Worm (Caenorhabditis elegans): ENCODE data around the gene ent-5.

Gene ent-5

ce11 chrX:4662293-4662825 is 13.4 kb upstream of the ent-5 start:
- no peak for TF ChIP-seq him-1 (tag; optimal IDR thresholded peaks at IDR 0.05)
- no peak for TF ChIP-seq dao-5 (tag; optimal IDR thresholded peaks at IDR 0.05)
- no peak for TF ChIP-seq W03F9.2 (tag; optimal IDR thresholded peaks at IDR 0.05)

DNA sequence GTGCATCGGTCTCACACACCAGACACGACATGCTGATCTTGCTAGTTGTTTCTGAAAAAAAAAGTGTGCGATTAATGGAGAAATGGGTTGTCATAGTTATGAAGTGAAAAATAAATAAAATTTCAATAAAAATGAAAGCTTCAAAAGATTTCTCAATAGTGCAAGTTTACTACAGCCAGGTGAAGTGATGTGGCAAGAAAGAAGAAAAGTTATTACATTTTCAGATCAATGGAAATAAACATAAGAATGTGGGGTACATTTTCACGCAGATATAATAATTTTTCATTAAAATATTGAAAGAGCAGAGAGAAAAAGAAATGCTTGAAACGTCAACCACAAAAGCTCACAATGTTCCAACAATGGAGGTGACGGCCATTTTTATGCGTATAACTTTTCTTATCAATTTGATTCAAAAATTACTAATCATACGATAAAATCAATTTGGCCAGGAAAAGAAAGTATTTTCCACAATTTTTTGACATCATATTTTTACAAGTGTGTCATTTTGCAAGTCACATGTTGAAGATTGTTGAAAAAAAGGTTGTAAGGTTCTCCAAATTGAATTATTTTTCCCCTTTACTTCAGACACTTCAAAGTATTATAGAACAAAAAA is 11.4 kb upstream of the ent-5 start, which contains the start of gene nhr-45:
TSS of gene nhr-45 (minus strand) at position 51 of the 613 bp plus-strand sequence.
- TF ChIP-seq dao-5 (tag; optimal IDR thresholded peaks at IDR 0.05) (no peak), W03F9.2 (tag; optimal IDR thresholded peaks at IDR 0.05) (no peak)

- TF ChIP-seq W03F9.2 (tag; optimal IDR thresholded peaks at IDR 0.05) (no peak), him-1 (tag; optimal IDR thresholded peaks at IDR 0.05) (no peak), dao-5 (tag; optimal IDR thresholded peaks at IDR 0.05) (no peak)
Observed at ce11 chrX:4658706-4659105, 9.7 kb upstream of the ent-5 start.

- TF ChIP-seq W03F9.2 (tag; optimal IDR thresholded peaks at IDR 0.05) (no peak), dao-5 (tag; optimal IDR thresholded peaks at IDR 0.05) (no peak), him-1 (tag; optimal IDR thresholded peaks at IDR 0.05) (no peak)
Observed at ce11 chrX:4658303-4658702, 9.3 kb upstream of the ent-5 start.

ce11 chrX:4657577-4657976 is 8.6 kb upstream of the ent-5 start:
- TF ChIP-seq W03F9.2 (tag; optimal IDR thresholded peaks at IDR 0.05): no peak
- no peak for TF ChIP-seq him-1 (tag; optimal IDR thresholded peaks at IDR 0.05)
- TF ChIP-seq dao-5 (tag; optimal IDR thresholded peaks at IDR 0.05): no peak

DNA sequence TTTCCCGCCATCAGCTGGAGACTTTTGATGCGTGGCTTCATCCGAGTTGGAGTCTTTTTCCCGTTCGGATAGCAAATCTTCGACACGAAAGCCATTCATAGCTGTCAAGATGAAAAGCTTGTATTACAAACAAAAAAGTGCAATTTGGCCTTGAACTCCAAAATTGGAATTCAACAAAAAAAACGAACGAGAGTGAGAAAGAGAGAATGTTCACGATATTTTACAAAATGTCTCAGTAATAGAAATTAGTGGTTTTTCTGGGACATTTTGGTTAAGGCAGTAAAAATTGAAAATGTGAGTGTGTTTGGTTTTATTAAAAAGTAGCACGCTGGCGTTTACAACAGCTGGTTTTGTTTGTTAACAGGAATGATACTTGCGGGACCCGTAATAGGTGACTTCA is 5.1 kb upstream of the ent-5 start, which contains the start of gene ceh-1:
TSS of gene ceh-1 (minus strand) at position 101 of the 400 bp plus-strand sequence.
- no peak for TF ChIP-seq him-1 (tag; optimal IDR thresholded peaks at IDR 0.05)
- no peak for TF ChIP-seq dao-5 (tag; optimal IDR thresholded peaks at IDR 0.05)
- TF ChIP-seq W03F9.2 (tag; optimal IDR thresholded peaks at IDR 0.05): no peak

DNA sequence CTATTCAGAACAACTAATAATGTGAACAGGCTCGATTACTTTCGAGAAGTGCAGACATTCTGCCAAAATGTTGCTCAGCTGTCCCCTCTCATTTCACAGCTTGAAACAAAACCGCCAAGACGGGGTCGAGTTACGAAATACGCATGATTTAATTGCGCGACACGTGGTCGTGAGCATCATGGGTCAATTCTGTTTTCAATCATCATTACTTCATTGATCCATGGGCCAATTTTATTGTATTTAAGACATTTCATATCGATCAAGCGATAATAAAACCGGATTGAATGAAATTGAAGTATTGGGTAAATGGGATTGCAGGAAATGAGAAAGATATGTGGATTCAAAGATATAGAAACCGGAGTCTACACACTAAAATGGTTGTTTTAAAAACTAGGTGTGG is 4.0 kb upstream of the ent-5 start:
- no peak for TF ChIP-seq dao-5 (tag; optimal IDR thresholded peaks at IDR 0.05)
- TF ChIP-seq him-1 (tag; optimal IDR thresholded peaks at IDR 0.05): no peak
- TF ChIP-seq W03F9.2 (tag; optimal IDR thresholded peaks at IDR 0.05): no peak

- TF ChIP-seq dao-5 (tag; optimal IDR thresholded peaks at IDR 0.05): no peak
- no peak for TF ChIP-seq W03F9.2 (tag; optimal IDR thresholded peaks at IDR 0.05)
- no peak for TF ChIP-seq him-1 (tag; optimal IDR thresholded peaks at IDR 0.05)
Observed at ce11 chrX:4651428-4651827, 2.4 kb upstream of the ent-5 start.

- TF ChIP-seq dao-5 (tag; optimal IDR thresholded peaks at IDR 0.05) (no peak), him-1 (tag; optimal IDR thresholded peaks at IDR 0.05) (no peak), W03F9.2 (tag; optimal IDR thresholded peaks at IDR 0.05) (no peak)
Observed at ce11 chrX:4647104-4647503, 1.9 kb downstream of the ent-5 start, which contains the start of gene C46C11.4. TSS of gene C46C11.4 (minus strand) at chrX:4647204.

DNA sequence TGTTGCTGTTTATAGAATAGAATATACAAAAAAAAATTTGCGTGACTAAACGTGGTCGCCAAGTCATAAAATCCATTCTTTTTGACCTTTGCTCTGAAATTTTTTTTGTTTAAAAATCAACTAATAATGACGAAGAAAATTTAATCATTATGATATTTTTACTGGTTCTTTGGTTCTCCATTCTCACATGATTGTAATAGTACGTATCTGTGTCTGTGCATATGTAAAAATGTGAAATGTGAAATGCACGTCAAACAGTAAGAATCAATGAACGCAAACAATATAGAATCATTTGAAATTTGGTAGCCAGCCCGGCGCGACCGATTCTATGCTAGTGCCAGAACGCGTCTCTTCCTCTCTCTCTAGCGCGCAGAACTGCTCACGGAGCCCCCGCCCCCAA is 12.2 kb downstream of the ent-5 start, which contains the start of gene hosl-1:
TSS of gene hosl-1 (plus strand) at position 301 of the 400 bp plus-strand sequence.
- TF ChIP-seq him-1 (tag; optimal IDR thresholded peaks at IDR 0.05) (no peak), W03F9.2 (tag; optimal IDR thresholded peaks at IDR 0.05) (no peak), dao-5 (tag; optimal IDR thresholded peaks at IDR 0.05) (no peak)

- TF ChIP-seq him-1 (tag; optimal IDR thresholded peaks at IDR 0.05) (no peak), dao-5 (tag; optimal IDR thresholded peaks at IDR 0.05) (no peak), W03F9.2 (tag; optimal IDR thresholded peaks at IDR 0.05) (no peak)
Observed at ce11 chrX:4636143-4636542, 12.9 kb downstream of the ent-5 start.

DNA sequence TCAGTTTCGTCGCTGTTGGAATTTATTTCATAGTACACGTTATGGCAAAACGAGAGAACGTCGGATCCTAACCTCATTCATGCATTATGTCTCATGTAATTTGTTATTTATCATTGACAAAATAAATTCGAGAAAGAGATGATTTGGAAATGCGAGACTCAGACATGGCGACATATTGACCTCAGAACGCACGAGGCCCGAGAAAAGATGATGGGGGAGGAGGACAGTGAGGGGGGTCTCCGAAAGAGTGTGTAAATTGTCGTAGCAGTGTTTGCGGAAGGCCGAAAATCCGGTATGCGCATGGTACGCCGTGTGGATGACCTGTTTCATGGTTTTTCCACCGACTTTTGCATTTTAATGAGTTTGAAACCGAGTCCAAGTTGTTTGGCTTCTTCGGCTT is 13.4 kb downstream of the ent-5 start:
- no peak for TF ChIP-seq W03F9.2 (tag; optimal IDR thresholded peaks at IDR 0.05)

DNA sequence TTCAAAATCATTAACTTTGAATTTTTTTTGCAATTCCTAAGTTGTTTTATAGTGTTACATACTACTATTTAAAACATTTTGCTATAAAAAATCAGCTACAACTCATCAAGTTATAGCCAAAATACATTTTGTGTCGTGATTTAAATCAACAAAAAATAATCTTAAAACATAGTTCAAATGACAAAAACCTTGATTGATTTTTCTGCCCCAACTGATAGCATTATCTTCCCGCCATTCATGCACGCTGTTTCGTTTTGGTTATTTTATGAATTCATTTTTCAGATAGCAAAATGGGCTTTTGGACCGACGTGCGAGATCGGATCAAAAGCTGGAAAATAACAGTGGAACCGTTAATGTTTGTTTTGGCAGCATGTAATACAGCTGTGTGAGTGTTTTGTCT is 16.9 kb downstream of the ent-5 start, which contains the start of gene slcr-46.1:
TSS of gene slcr-46.1 (plus strand) at position 274 of the 400 bp plus-strand sequence.
- TF ChIP-seq dao-5 (tag; optimal IDR thresholded peaks at IDR 0.05) (no peak), him-1 (tag; optimal IDR thresholded peaks at IDR 0.05) (no peak), W03F9.2 (tag; optimal IDR thresholded peaks at IDR 0.05) (no peak)

DNA sequence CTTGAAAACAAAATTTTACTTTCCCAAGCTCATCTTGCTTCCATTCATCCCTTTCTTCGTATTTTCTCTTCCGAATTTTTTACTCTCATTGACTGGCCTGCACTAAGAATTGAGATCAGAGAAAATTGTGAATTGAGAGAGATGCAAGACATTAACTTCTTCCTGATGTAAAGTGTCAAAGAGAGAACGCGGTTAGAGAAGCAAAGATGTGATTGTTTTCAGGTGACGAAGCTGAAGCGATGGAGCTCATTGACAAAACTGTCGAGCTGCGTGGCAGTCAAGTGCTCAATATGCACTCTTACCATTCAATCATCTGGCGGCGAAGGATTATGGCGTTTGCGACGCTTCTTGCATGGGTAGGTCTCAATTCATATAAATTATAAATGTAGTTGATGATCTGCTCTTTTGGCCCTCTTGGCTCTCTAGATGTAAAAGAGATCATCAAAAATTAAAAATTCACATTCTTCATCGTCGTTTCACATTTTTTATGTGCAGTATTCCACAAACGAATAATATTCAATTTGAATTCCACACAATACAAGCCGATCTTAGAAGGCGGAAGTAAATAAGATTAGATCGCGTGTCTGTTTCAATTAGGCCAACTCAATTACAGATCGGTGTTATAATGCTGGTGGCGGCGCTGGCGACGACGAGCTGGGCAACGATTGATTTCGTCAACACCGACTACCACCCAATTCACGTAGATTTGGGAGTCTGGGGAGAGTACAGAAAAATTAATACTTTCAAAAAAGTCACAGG is 20.0 kb downstream of the ent-5 start:
- TF ChIP-seq him-1 (tag; optimal IDR thresholded peaks at IDR 0.05): no peak
- no peak for TF ChIP-seq dao-5 (tag; optimal IDR thresholded peaks at IDR 0.05)
- no peak for TF ChIP-seq W03F9.2 (tag; optimal IDR thresholded peaks at IDR 0.05)

Data from whole organism, L4/young adult.